Worm (Caenorhabditis elegans) whole organism, mixed stage, embryonic: ENCODE measurements around the gene F40G9.8.
A peak's percentile ranks its signal among the peaks of the same experiment; 100 is the strongest.

Experiments
- ceh-43 ChIP-seq: fragments of 200-800 bp; sonication (Bioruptor generic); optimal IDR thresholded peaks from 2 replicates; lab custom pipeline; 2018; ENCODE audit warnings: mild to moderate bottlenecking, missing genetic modification characterization, moderate library complexity, missing compliant biosample characterization
- nhr-12 ChIP-seq: fragments of 150-350 bp; optimal IDR thresholded peaks from 2 replicates; lab custom pipeline; 2014; ENCODE audit warnings: missing biosample characterization, missing genetic modification characterization
- nhr-28 ChIP-seq: fragments of 150-350 bp; optimal IDR thresholded peaks from 2 replicates; lab custom pipeline; 2014; ENCODE audit warnings: missing biosample characterization, missing genetic modification characterization
- snpc-4 ChIP-seq: fragments of 150-350 bp; optimal IDR thresholded peaks from 2 replicates; lab custom pipeline; 2014; ENCODE audit warnings: missing biosample characterization, missing genetic modification characterization
- unc-39 ChIP-seq: fragments of 150-350 bp; optimal IDR thresholded peaks from 2 replicates; lab custom pipeline; 2014; ENCODE audit warnings: missing biosample characterization, missing genetic modification characterization
- zip-8 ChIP-seq: fragments of 150-350 bp; optimal IDR thresholded peaks from 2 replicates; lab custom pipeline; 2014; ENCODE audit warnings: missing biosample characterization, missing genetic modification characterization

- TF ChIP-seq zip-8 (tag; lab: Kevin White, UChicago): peak; percentile 83
- no peak for TF ChIP-seq nhr-28 (tag; lab: Kevin White, UChicago)
- TF ChIP-seq unc-39 (tag; lab: Kevin White, UChicago): no peak
- no peak for TF ChIP-seq nhr-12 (tag; lab: Kevin White, UChicago)
- TF ChIP-seq snpc-4 (tag; lab: Kevin White, UChicago): no peak
- TF ChIP-seq ceh-43 (GFP tag; lab: Kevin White, UChicago): no peak
Observed at ce11 chrIII:184335-184734, 19.7 kb upstream of the F40G9.8 start.
